Worm (Caenorhabditis elegans): Measurements from ENCODE around the gene H03A11.2.

The H03A11.2 gene

ce11 chrX:15236036-15236435 is 5.6 kb upstream of the H03A11.2 start:
- TF ChIP-seq cnd-1 (tag; optimal IDR thresholded peaks at IDR 0.05) (no peak), lin-32 (GFP tag; optimal IDR thresholded peaks at IDR 0.05) (no peak), ceh-83 (GFP tag; optimal IDR thresholded peaks at IDR 0.05) (peak; percentile 30), unc-62 (GFP tag; optimal IDR thresholded peaks at IDR 0.05) (no peak), nhr-76 (tag; optimal IDR thresholded peaks at IDR 0.05) (no peak), unc-39 (tag; optimal IDR thresholded peaks at IDR 0.05) (no peak), snpc-4 (tag; optimal IDR thresholded peaks at IDR 0.05) (no peak), hlh-1 (tag; optimal IDR thresholded peaks at IDR 0.05) (no peak), elt-3 (tag; optimal IDR thresholded peaks at IDR 0.05) (no peak), lin-13 (tag; optimal IDR thresholded peaks at IDR 0.05) (no peak), ceh-43 (GFP tag; optimal IDR thresholded peaks at IDR 0.05) (no peak), unc-120 (tag; optimal IDR thresholded peaks at IDR 0.05; ENCODE audit: poor library complexity, severe bottlenecking) (peak; percentile 26), M03D4.4 (tag; optimal IDR thresholded peaks at IDR 0.05) (no peak), pha-4 (tag; optimal IDR thresholded peaks at IDR 0.05) (no peak), nhr-28 (tag; optimal IDR thresholded peaks at IDR 0.05) (no peak), ces-1 (GFP tag; optimal IDR thresholded peaks at IDR 0.05) (no peak), sem-2 (GFP tag; optimal IDR thresholded peaks at IDR 0.05) (no peak), nhr-12 (tag; optimal IDR thresholded peaks at IDR 0.05) (no peak), drap-1 (GFP tag; optimal IDR thresholded peaks at IDR 0.05) (peak; percentile 21), blmp-1 (tag; optimal IDR thresholded peaks at IDR 0.05) (no peak)

- TF ChIP-seq unc-62 (GFP tag; optimal IDR thresholded peaks at IDR 0.05) = no peak
- no peak for TF ChIP-seq elt-3 (tag; optimal IDR thresholded peaks at IDR 0.05)
- TF ChIP-seq tbx-8 (GFP tag; optimal IDR thresholded peaks at IDR 0.05) = no peak
- no peak for TF ChIP-seq nhr-237 (tag; optimal IDR thresholded peaks at IDR 0.05)
- TF ChIP-seq elt-1 (tag; optimal IDR thresholded peaks at IDR 0.05; ENCODE audit: borderline replicate concordance, insufficient read depth) = no peak
- no peak for TF ChIP-seq nhr-2 (tag; optimal IDR thresholded peaks at IDR 0.05)
- no peak for TF ChIP-seq mab-5 (tag; optimal IDR thresholded peaks at IDR 0.05)
- no peak for TF ChIP-seq ztf-11 (tag; optimal IDR thresholded peaks at IDR 0.05)
- no peak for TF ChIP-seq ceh-39 (tag; optimal IDR thresholded peaks at IDR 0.05)
- no peak for TF ChIP-seq unc-39 (tag; optimal IDR thresholded peaks at IDR 0.05)
- no peak for TF ChIP-seq ham-2 (GFP tag; optimal IDR thresholded peaks at IDR 0.05)
- TF ChIP-seq flh-1 (GFP tag; optimal IDR thresholded peaks at IDR 0.05) = no peak
- TF ChIP-seq pha-4 (tag; optimal IDR thresholded peaks at IDR 0.05) = no peak
- TF ChIP-seq unc-120 (tag; optimal IDR thresholded peaks at IDR 0.05; ENCODE audit: poor library complexity, severe bottlenecking) = no peak
- no peak for TF ChIP-seq snpc-4 (tag; optimal IDR thresholded peaks at IDR 0.05)
- no peak for TF ChIP-seq ceh-83 (GFP tag; optimal IDR thresholded peaks at IDR 0.05)
- no peak for TF ChIP-seq hlh-1 (tag; optimal IDR thresholded peaks at IDR 0.05)
- TF ChIP-seq nhr-76 (tag; optimal IDR thresholded peaks at IDR 0.05) = no peak
- TF ChIP-seq M03D4.4 (tag; optimal IDR thresholded peaks at IDR 0.05) = no peak
- no peak for TF ChIP-seq sptf-1 (tag; optimal IDR thresholded peaks at IDR 0.05)
These were observed 3.2 kb upstream of the H03A11.2 start for ce11 chrX:15233684-15234083.

DNA sequence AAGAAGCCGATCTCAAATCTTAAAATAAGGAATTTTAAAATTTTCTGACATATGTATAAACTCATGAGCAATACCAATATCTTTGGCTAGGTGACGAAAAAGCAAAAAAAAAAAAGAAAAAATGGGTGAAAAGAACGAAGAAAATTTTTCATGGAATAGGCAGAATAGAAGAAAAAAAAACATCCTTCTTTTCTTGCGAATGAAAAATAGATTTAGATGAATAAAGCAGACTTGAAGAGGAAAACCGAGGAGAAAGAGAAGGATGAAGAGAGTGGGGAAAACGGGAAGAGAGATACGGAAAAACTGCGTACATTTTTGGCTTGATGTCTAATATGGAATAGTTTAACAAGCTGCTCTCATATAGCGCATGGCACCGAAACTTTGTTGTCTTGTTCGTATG is 1.4 kb upstream of the H03A11.2 start:
- no peak for TF ChIP-seq ceh-43 (GFP tag; optimal IDR thresholded peaks at IDR 0.05)
- TF ChIP-seq mab-5 (tag; optimal IDR thresholded peaks at IDR 0.05) = no peak
- no peak for TF ChIP-seq lin-32 (GFP tag; optimal IDR thresholded peaks at IDR 0.05)
- TF ChIP-seq elt-1 (tag; optimal IDR thresholded peaks at IDR 0.05; ENCODE audit: borderline replicate concordance, insufficient read depth) = no peak
- TF ChIP-seq elt-3 (tag; optimal IDR thresholded peaks at IDR 0.05) = no peak
- no peak for TF ChIP-seq pha-4 (tag; optimal IDR thresholded peaks at IDR 0.05)
- no peak for TF ChIP-seq ceh-83 (GFP tag; optimal IDR thresholded peaks at IDR 0.05)
- no peak for TF ChIP-seq nhr-28 (tag; optimal IDR thresholded peaks at IDR 0.05)
- TF ChIP-seq unc-62 (GFP tag; optimal IDR thresholded peaks at IDR 0.05) = no peak
- TF ChIP-seq cnd-1 (tag; optimal IDR thresholded peaks at IDR 0.05) = no peak
- no peak for TF ChIP-seq bed-3 (GFP tag; optimal IDR thresholded peaks at IDR 0.05)
- TF ChIP-seq snpc-4 (tag; optimal IDR thresholded peaks at IDR 0.05) = no peak

- TF ChIP-seq drap-1 (GFP tag; optimal IDR thresholded peaks at IDR 0.05) (no peak), ces-1 (GFP tag; optimal IDR thresholded peaks at IDR 0.05) (no peak)
These were observed 1.3 kb downstream of the H03A11.2 start for ce11 chrX:15229174-15229573.

DNA sequence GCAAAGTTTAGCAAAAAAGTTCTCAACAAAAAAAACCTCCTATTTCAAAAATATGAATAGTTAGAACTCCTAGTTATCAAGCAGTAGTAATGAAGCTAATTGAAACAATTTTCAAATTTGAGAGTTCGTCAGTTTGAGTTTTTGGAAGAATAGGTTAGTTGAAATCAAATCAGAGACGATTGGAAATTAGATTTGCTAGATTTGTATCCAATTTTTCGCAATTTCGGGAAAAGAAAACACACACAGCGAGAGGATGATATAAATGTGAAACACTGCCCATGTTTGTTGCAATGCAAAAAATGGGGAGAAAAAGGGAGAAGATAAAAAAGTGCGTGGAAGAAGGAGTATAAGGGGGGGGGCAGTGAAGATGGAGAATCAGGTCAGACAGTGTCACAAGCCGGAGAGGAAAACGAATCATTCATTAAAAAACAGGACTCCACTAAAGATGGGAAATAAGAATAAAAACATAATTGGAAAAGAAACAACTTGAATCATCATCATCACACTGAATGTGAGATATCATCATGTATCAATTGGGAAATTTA is 5.2 kb downstream of the H03A11.2 start:
- peak; percentile 69 for TF ChIP-seq ces-1 (GFP tag; optimal IDR thresholded peaks at IDR 0.05)
- no peak for TF ChIP-seq nhr-12 (tag; optimal IDR thresholded peaks at IDR 0.05)
